Worm (Caenorhabditis elegans) whole organism, late embryonic: Measurements from ENCODE around the gene spp-10.

ENCODE experiments used
- K02D7.2 ChIP-seq: sonication (generic microtip); optimal IDR thresholded peaks from 2 replicates; lab custom pipeline; 2017; ENCODE audit warnings: mild to moderate bottlenecking, missing genetic modification characterization, missing compliant biosample characterization
- T23F11.4 ChIP-seq: fragments of 200-800 bp; sonication (Bioruptor generic); optimal IDR thresholded peaks from 2 replicates; lab custom pipeline; 2018; ENCODE audit warnings: mild to moderate bottlenecking, missing genetic modification characterization, missing compliant biosample characterization
- Y22D7AL.16 ChIP-seq: sonication (generic microtip); optimal IDR thresholded peaks from 2 replicates; lab custom pipeline; 2016; ENCODE audit warnings: missing genetic modification characterization, missing compliant biosample characterization
- ceh-18 ChIP-seq: sonication (generic microtip); optimal IDR thresholded peaks from 2 replicates; lab custom pipeline; 2016; ENCODE audit warnings: missing genetic modification characterization, missing compliant biosample characterization
- ceh-22 ChIP-seq: sonication (generic microtip); optimal IDR thresholded peaks from 2 replicates; lab custom pipeline; 2017; ENCODE audit warnings: missing biosample characterization, missing genetic modification characterization
- ceh-24 ChIP-seq: sonication (generic microtip); optimal IDR thresholded peaks from 2 replicates; lab custom pipeline; 2016; ENCODE audit warnings: mild to moderate bottlenecking, missing genetic modification characterization, missing compliant biosample characterization
- ceh-45 ChIP-seq: fragments of 200-800 bp; sonication (Bioruptor generic); IDR thresholded peaks from 2 replicates; pipeline ENCODE4 v1.3.6; 2022; ENCODE audit warnings: missing genetic modification reagents, missing genetic modification characterization, missing compliant biosample characterization
- che-1 ChIP-seq: sonication (generic microtip); optimal IDR thresholded peaks from 2 replicates; lab custom pipeline; 2016; ENCODE audit warnings: mild to moderate bottlenecking, missing genetic modification characterization, missing compliant biosample characterization
- dmd-4 ChIP-seq: sonication (generic microtip); optimal IDR thresholded peaks from 2 replicates; lab custom pipeline; 2016; ENCODE audit warnings: borderline replicate concordance, missing genetic modification characterization, missing compliant biosample characterization
- dve-1 ChIP-seq: sonication (generic microtip); optimal IDR thresholded peaks from 2 replicates; lab custom pipeline; 2017; ENCODE audit warnings: antibody characterized with exemption, mild to moderate bottlenecking, missing genetic modification characterization, missing compliant biosample characterization
- elt-2 ChIP-seq: sonication (generic microtip); optimal IDR thresholded peaks from 2 replicates; lab custom pipeline; 2016; ENCODE audit warnings: missing genetic modification reagents, missing genetic modification characterization, missing compliant biosample characterization
- elt-4 ChIP-seq: sonication (generic microtip); optimal IDR thresholded peaks from 2 replicates; lab custom pipeline; 2016; ENCODE audit warnings: missing genetic modification characterization, missing compliant biosample characterization
- ets-4 ChIP-seq: sonication (generic microtip); optimal IDR thresholded peaks from 2 replicates; lab custom pipeline; 2016; ENCODE audit warnings: missing genetic modification characterization, missing compliant biosample characterization
- eyg-1 ChIP-seq: sonication (generic microtip); optimal IDR thresholded peaks from 2 replicates; lab custom pipeline; 2016; ENCODE audit warnings: missing genotype, missing genetic modification characterization, missing compliant biosample characterization
- fkh-10 ChIP-seq: fragments of 150-350 bp; optimal IDR thresholded peaks from 2 replicates; lab custom pipeline; 2014; ENCODE audit warnings: missing biosample characterization, missing genetic modification reagents, missing genetic modification characterization
- hlh-13 ChIP-seq: fragments of 200-800 bp; sonication (Bioruptor generic); optimal IDR thresholded peaks from 2 replicates; lab custom pipeline; 2018; ENCODE audit warnings: mild to moderate bottlenecking, missing genetic modification characterization, missing compliant biosample characterization
- hlh-15 ChIP-seq: sonication (generic microtip); optimal IDR thresholded peaks from 2 replicates; lab custom pipeline; 2016; ENCODE audit warnings: missing genetic modification characterization, missing compliant biosample characterization
- hlh-6 ChIP-seq: sonication (generic microtip); optimal IDR thresholded peaks from 2 replicates; lab custom pipeline; 2016; ENCODE audit warnings: missing genotype, missing genetic modification characterization, missing compliant biosample characterization
- hlh-8 ChIP-seq: sonication (generic microtip); optimal IDR thresholded peaks from 2 replicates; lab custom pipeline; 2016; ENCODE audit warnings: missing genotype, missing genetic modification characterization, missing compliant biosample characterization
- lin-11 ChIP-seq: fragments of 200-800 bp; sonication (Bioruptor generic); optimal IDR thresholded peaks from 2 replicates; lab custom pipeline; 2018; ENCODE audit warnings: mild to moderate bottlenecking, missing genetic modification characterization, missing compliant biosample characterization
- mec-3 ChIP-seq: sonication (generic microtip); optimal IDR thresholded peaks from 2 replicates; lab custom pipeline; 2016; ENCODE audit warnings: borderline replicate concordance, missing genetic modification characterization, missing compliant biosample characterization
- nhr-11 ChIP-seq: fragments of 150-350 bp; optimal IDR thresholded peaks from 2 replicates; lab custom pipeline; 2014; ENCODE audit warnings: missing biosample characterization, missing genetic modification characterization
- nhr-232 ChIP-seq: sonication (generic microtip); optimal IDR thresholded peaks from 2 replicates; lab custom pipeline; 2016; ENCODE audit warnings: missing genetic modification characterization, missing compliant biosample characterization
- npax-4 ChIP-seq: sonication (generic microtip); optimal IDR thresholded peaks from 2 replicates; lab custom pipeline; 2016; ENCODE audit warnings: missing genetic modification characterization, missing compliant biosample characterization
- pha-2 ChIP-seq: sonication (generic microtip); optimal IDR thresholded peaks from 2 replicates; lab custom pipeline; 2017; ENCODE audit warnings: mild to moderate bottlenecking, missing genetic modification characterization, missing compliant biosample characterization
- pros-1 ChIP-seq: fragments of 150-350 bp; optimal IDR thresholded peaks from 2 replicates; lab custom pipeline; 2014; ENCODE audit warnings: missing biosample characterization, missing genetic modification reagents, missing genetic modification characterization
- sdc-2 ChIP-seq: sonication (generic microtip); optimal IDR thresholded peaks from 2 replicates; lab custom pipeline; 2016; ENCODE audit warnings: missing genotype, missing genetic modification characterization, missing compliant biosample characterization
- sox-4 ChIP-seq: sonication (generic microtip); optimal IDR thresholded peaks from 2 replicates; lab custom pipeline; 2017; ENCODE audit warnings: mild to moderate bottlenecking, missing genetic modification characterization, inconsistent platforms, missing compliant biosample characterization
- syd-9 ChIP-seq: sonication (generic microtip); optimal IDR thresholded peaks from 2 replicates; lab custom pipeline; 2016; ENCODE audit warnings: mild to moderate bottlenecking, missing genetic modification characterization, moderate library complexity, missing compliant biosample characterization
- tbx-2 ChIP-seq: sonication (generic microtip); optimal IDR thresholded peaks from 2 replicates; lab custom pipeline; 2016; ENCODE audit warnings: missing genetic modification characterization, missing compliant biosample characterization
- tbx-7 ChIP-seq: sonication (generic microtip); optimal IDR thresholded peaks from 2 replicates; lab custom pipeline; 2016; ENCODE audit warnings: missing genotype, missing genetic modification characterization, missing compliant biosample characterization
- ttx-3 ChIP-seq: sonication (generic microtip); optimal IDR thresholded peaks from 2 replicates; lab custom pipeline; 2016; ENCODE audit warnings: missing genetic modification reagents, missing genetic modification characterization, missing compliant biosample characterization
- unc-3 ChIP-seq, 2 experiments: fragments of 200-800 bp in 1 of 2; sonication (Bioruptor generic) in 1 of 2; sonication (generic microtip) in 1 of 2; conservative IDR thresholded peaks in 1 of 2; optimal IDR thresholded peaks in 1 of 2; 2 replicates each; pipeline versions ENCODE4 v1.3.6 to Lab custom; 2016 to 2022; ENCODE audit warnings: missing compliant biosample characterization in 2 of 2, missing genetic modification characterization in 2 of 2, missing genetic modification reagents in 1 of 2
- unc-42 ChIP-seq: sonication (generic microtip); optimal IDR thresholded peaks from 2 replicates; lab custom pipeline; 2016; ENCODE audit warnings: missing genotype, missing genetic modification characterization, missing compliant biosample characterization
- unc-86 ChIP-seq: sonication (generic microtip); optimal IDR thresholded peaks from 2 replicates; lab custom pipeline; 2016; ENCODE audit warnings: missing genetic modification characterization, missing compliant biosample characterization
- ztf-16 ChIP-seq: sonication (generic microtip); optimal IDR thresholded peaks from 2 replicates; lab custom pipeline; 2017; ENCODE audit warnings: missing genetic modification characterization, missing compliant biosample characterization

Gene spp-10

ce11 chrIV:8511056-8511455 lies 34.1 kb downstream of the spp-10 start, which contains the start of gene mes-6:
mes-6 (plus strand) TSS chrIV:8511284.
- TF ChIP-seq ttx-3 (tag; lab: Kevin White, UChicago), result no peak
- no peak for TF ChIP-seq ceh-22
- TF ChIP-seq unc-42 (tag; lab: Kevin White, UChicago), result peak; percentile 97

- TF ChIP-seq ztf-16 (tag; lab: Kevin White, UChicago) (no peak), elt-2 (peak; percentile 15)
- TF ChIP-seq, all 69 proteins: peak for 1
These were observed 35.7 kb downstream of the spp-10 start, which contains the start of gene C09G4.4 for ce11 chrIV:8512679-8513078. C09G4.4 (plus strand) TSS chrIV:8512979.

DNA sequence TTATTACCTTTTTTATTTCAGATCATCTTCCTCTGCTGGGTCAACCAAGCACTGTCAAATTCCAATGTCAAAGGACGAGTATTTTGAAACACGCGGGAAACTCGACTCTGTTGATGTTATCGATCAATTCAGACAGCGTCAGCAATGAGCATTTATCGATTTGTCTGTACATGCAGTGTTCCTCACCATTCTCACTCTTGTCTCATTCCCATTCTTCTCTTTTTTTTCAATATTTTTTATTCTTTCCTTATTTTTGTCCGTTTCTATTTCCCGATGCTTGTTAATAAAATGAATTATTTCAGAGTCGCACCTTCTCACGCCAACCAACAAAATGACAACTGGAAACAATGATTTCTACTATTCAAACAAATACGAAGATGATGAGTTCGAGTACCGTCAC lies 36.6 kb downstream of the spp-10 start, which contains the start of gene cks-1:
Gene cks-1 (plus strand): TSS at position 301 of the 400 bp plus-strand sequence.
- TF ChIP-seq dmd-4 (tag; lab: Kevin White, UChicago) (no peak), T23F11.4 (no peak), hlh-6 (tag; lab: Kevin White, UChicago) (no peak), tbx-2 (tag; lab: Kevin White, UChicago) (no peak), hlh-15 (no peak), tbx-7 (tag; lab: Kevin White, UChicago) (no peak), ttx-3 (tag; lab: Kevin White, UChicago) (no peak), npax-4 (tag; lab: Kevin White, UChicago) (no peak), ceh-22 (no peak), sox-4 (tag; lab: Kevin White, UChicago) (no peak), ets-4 (tag; lab: Kevin White, UChicago) (no peak), lin-11 (tag; lab: Kevin White, UChicago) (no peak), syd-9 (no peak), ceh-18 (no peak), sdc-2 (tag; lab: Kevin White, UChicago) (no peak)
- TF ChIP-seq, all 69 proteins: peak for 0

- TF ChIP-seq npax-4 (tag; lab: Kevin White, UChicago), result no peak
- no peak for TF ChIP-seq Y22D7AL.16 (tag; lab: Kevin White, UChicago)
- TF ChIP-seq dve-1 (tag; lab: Kevin White, UChicago), result no peak
- TF ChIP-seq ceh-22, result no peak
- TF ChIP-seq ceh-24 (tag; lab: Kevin White, UChicago), result no peak
- TF ChIP-seq eyg-1 (tag; lab: Kevin White, UChicago), result no peak
These were observed 37.6 kb downstream of the spp-10 start for ce11 chrIV:8514546-8514945.

DNA sequence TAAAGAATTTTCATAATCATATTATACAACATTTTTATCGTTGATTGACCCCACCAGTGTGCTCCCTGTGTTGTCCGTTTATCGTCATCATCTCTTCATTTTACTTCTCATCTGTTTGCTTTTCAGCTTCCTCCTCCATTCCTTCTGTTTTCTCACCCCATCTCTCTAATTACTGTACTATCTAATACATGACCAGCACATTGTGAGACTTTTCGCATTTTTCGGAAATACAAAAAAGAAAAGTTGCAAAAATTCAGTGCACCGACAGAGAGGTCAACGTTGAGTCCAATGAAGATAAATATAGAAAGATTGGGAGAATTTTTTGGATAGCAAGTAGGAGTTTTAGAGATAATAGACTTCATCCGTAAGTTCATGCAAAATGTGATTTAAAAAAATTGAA lies 43.0 kb downstream of the spp-10 start:
- TF ChIP-seq nhr-11 (tag; lab: Kevin White, UChicago) (no peak), unc-86 (tag; lab: Kevin White, UChicago) (no peak), pha-2 (tag; lab: Kevin White, UChicago) (no peak), Y22D7AL.16 (tag; lab: Kevin White, UChicago) (no peak), hlh-13 (GFP tag; lab: Kevin White, UChicago) (no peak), K02D7.2 (tag; lab: Kevin White, UChicago) (no peak), dmd-4 (tag; lab: Kevin White, UChicago) (no peak), che-1 (tag; lab: Kevin White, UChicago) (no peak), pros-1 (tag; lab: Kevin White, UChicago) (no peak), unc-3 (GFP tag; conservative IDR thresholded peaks at IDR 0.05; lab: Robert Waterston, UW) (no peak), unc-3 (tag; optimal IDR thresholded peaks at IDR 0.05; lab: Kevin White, UChicago) (no peak), fkh-10 (GFP tag; lab: Kevin White, UChicago) (no peak), ceh-18 (no peak), nhr-232 (tag; lab: Kevin White, UChicago) (no peak), hlh-8 (tag; lab: Kevin White, UChicago) (no peak), mec-3 (tag; lab: Kevin White, UChicago) (no peak), ceh-45 (GFP tag; lab: Robert Waterston, UW) (no peak), elt-4 (no peak)
